Fruit fly (Drosophila melanogaster): ENCODE measurements around the gene jub.

The jub gene

DNA sequence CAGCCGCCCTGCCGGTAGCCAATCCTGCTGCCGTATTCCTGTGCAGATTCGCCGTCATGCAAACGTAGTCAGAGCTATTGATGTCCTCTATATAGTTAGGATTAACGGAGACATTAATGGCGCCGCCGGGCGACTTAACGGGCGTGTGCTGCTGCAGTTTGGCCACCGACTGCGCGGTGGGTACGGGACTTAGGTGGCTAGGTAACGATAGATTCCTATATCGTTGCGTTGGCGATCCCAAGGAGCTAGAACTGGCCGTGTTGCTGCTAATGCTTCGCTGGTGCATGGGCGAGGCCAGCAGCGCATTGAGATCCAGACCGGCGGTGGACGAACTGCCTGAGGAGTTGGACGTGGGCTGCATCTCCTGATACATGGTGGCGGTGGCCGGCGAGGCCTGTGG lies 1.2 kb downstream of the jub start:
- TF ChIP-seq Eip78C (GFP tag) (no peak), Hr4 (GFP tag; optimal IDR thresholded peaks at IDR 0.05) (no peak), Blimp-1 (GFP tag; optimal IDR thresholded peaks at IDR 0.05) (no peak), Lpt (GFP tag; optimal IDR thresholded peaks at IDR 0.05) (no peak), CG6808 (GFP tag; optimal IDR thresholded peaks at IDR 0.05) (no peak), dac (GFP tag; optimal IDR thresholded peaks at IDR 0.05) (no peak), fd85E (GFP tag; optimal IDR thresholded peaks at IDR 0.05) (no peak)

DNA sequence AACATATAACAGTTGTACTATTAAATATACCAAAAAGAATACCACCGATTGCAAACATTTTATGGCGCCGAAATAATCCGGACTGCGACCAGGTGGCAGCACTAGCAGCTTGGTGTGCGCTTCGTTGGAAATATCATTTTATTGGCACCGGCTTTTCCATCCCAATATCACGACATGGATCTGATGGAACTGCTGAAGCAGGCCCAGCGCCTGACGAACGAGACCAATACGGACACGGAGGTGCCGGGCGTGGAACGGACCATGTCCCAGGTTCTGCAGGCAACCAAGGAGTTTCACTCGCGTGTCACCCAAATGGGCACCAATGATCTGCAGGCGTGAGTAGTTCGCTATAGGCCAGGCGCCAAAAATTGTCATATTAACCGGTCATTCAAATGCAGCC lies 7.4 kb downstream of the jub start, which contains the start of gene Nup93-1:
TSS of gene Nup93-1 (plus strand) at position 74 of the 400 bp plus-strand sequence.
- TF ChIP-seq CG16779 (tag; optimal IDR thresholded peaks at IDR 0.05) (no peak), fd85E (GFP tag; optimal IDR thresholded peaks at IDR 0.05) (no peak), CG1621 (tag; optimal IDR thresholded peaks at IDR 0.05) (no peak), CG3919 (GFP tag; optimal IDR thresholded peaks at IDR 0.05) (no peak), CG34406 (GFP tag; optimal IDR thresholded peaks at IDR 0.05) (no peak), CG32006 (GFP tag; optimal IDR thresholded peaks at IDR 0.05) (no peak), CG8632 (GFP tag; optimal IDR thresholded peaks at IDR 0.05) (no peak), Hr38 (GFP tag; optimal IDR thresholded peaks at IDR 0.05) (no peak), spab (GFP tag; optimal IDR thresholded peaks at IDR 0.05) (no peak), fkh (GFP tag; optimal IDR thresholded peaks at IDR 0.05) (no peak), Met (GFP tag; optimal IDR thresholded peaks at IDR 0.05) (no peak), Gug (GFP tag; IDR thresholded peaks at IDR 0.05) (no peak), topi (GFP tag; optimal IDR thresholded peaks at IDR 0.05) (no peak), lz (GFP tag; optimal IDR thresholded peaks at IDR 0.05) (no peak), fd59A (GFP tag; optimal IDR thresholded peaks at IDR 0.05) (no peak), CG7368 (GFP tag; optimal IDR thresholded peaks at IDR 0.05) (no peak), CG8319 (GFP tag; optimal IDR thresholded peaks at IDR 0.05) (no peak), eg (GFP tag; IDR thresholded peaks at IDR 0.05) (no peak), CG9139 (GFP tag; optimal IDR thresholded peaks at IDR 0.05) (no peak)

- TF ChIP-seq Sox14 (GFP tag; optimal IDR thresholded peaks at IDR 0.05) (peak; percentile 45), CG1621 (tag; optimal IDR thresholded peaks at IDR 0.05) (peak; percentile 43), CG32006 (GFP tag; optimal IDR thresholded peaks at IDR 0.05) (no peak), cyc (GFP tag; optimal IDR thresholded peaks at IDR 0.05) (no peak), CG6854 (GFP tag; optimal IDR thresholded peaks at IDR 0.05) (peak; percentile 73), eg (GFP tag; IDR thresholded peaks at IDR 0.05) (peak; percentile 58; the same call in 1 of the 3 replicates), Eip78C (GFP tag) (peak; percentile 66), Hr39 (GFP tag; optimal IDR thresholded peaks at IDR 0.05) (no peak), ss (GFP tag; optimal IDR thresholded peaks at IDR 0.05) (peak in 1 of 2 experiments; percentile 65), CG6792 (GFP tag; optimal IDR thresholded peaks at IDR 0.05) (peak; percentile 13), esn (GFP tag; optimal IDR thresholded peaks at IDR 0.05) (peak; percentile 39), CG6163 (GFP tag; IDR thresholded peaks at IDR 0.05) (peak; percentile 29; the same call in 1 of the 3 replicates), Hr38 (GFP tag; optimal IDR thresholded peaks at IDR 0.05) (no peak), fkh (GFP tag; optimal IDR thresholded peaks at IDR 0.05) (no peak), dsx (GFP tag; optimal IDR thresholded peaks at IDR 0.05; ENCODE audit: poor library complexity, severe bottlenecking) (peak; percentile 13), svp (GFP tag) (no peak), vri (GFP tag; optimal IDR thresholded peaks at IDR 0.05) (peak; percentile 58), CG8119 (GFP tag; IDR thresholded peaks at IDR 0.05) (0 out of 3 replicates have a peak, but pooled peaks have one; percentile 13)
Measured at dm6 chrX:13821775-13822493, 8.2 kb downstream of the jub start, which contains the start of gene Clic. TSS of gene Clic (minus strand) at chrX:13822307.

All from whole organism, prepupa.